Worm (Caenorhabditis elegans) whole organism, L3 larva: Measurements from ENCODE around the gene srsx-25.

ENCODE experiments used
- R02D3.7 ChIP-seq: fragments of 150-350 bp; optimal IDR thresholded peaks from 2 replicates; lab custom pipeline; 2014; ENCODE audit warnings: missing biosample characterization, missing genetic modification characterization
- aly-2 ChIP-seq: fragments of 150-350 bp; optimal IDR thresholded peaks from 2 replicates; lab custom pipeline; 2014; ENCODE audit warnings: missing biosample characterization, missing genetic modification characterization
- ceh-28 ChIP-seq: fragments of 150-350 bp; optimal IDR thresholded peaks from 2 replicates; lab custom pipeline; 2014; ENCODE audit warnings: missing biosample characterization, missing genetic modification reagents, missing genetic modification characterization
- ceh-9 ChIP-seq: sonication (generic microtip); optimal IDR thresholded peaks from 2 replicates; lab custom pipeline; 2018; ENCODE audit warnings: missing biosample characterization, missing genetic modification characterization
- egl-27 ChIP-seq: sonication (generic microtip); optimal IDR thresholded peaks from 4 replicates; lab custom pipeline; 2017; ENCODE audit warnings: missing biosample characterization, missing genetic modification reagents, missing genetic modification characterization
- elt-1 ChIP-seq: fragments of 150-350 bp; optimal IDR thresholded peaks from 2 replicates; lab custom pipeline; 2014; ENCODE audit warnings: missing biosample characterization, missing genetic modification characterization
- elt-2 ChIP-seq: sonication (generic microtip); optimal IDR thresholded peaks from 2 replicates; lab custom pipeline; 2016; ENCODE audit warnings: missing genetic modification reagents, mild to moderate bottlenecking, missing genetic modification characterization, missing compliant biosample characterization
- elt-3 ChIP-seq, 3 experiments: fragments of 150-350 bp in 1 of 3; sonication (generic microtip) in 2 of 3; optimal IDR thresholded peaks; 2 replicates in 2 of 3; 4 replicates in 1 of 3; lab custom pipeline; 2014 to 2017; ENCODE audit warnings: missing biosample characterization in 3 of 3, missing genetic modification characterization in 3 of 3
- eor-1 ChIP-seq, 2 experiments: fragments of 150-350 bp; optimal IDR thresholded peaks; 2 replicates each; lab custom pipeline; 2014 to 2018; ENCODE audit warnings: missing biosample characterization in 2 of 2, missing genetic modification characterization in 2 of 2
- fkh-10 ChIP-seq: sonication (generic microtip); optimal IDR thresholded peaks from 2 replicates; lab custom pipeline; 2017; ENCODE audit warnings: missing biosample characterization, missing genetic modification reagents, missing genetic modification characterization
- fkh-2 ChIP-seq: fragments of 150-350 bp; optimal IDR thresholded peaks from 2 replicates; lab custom pipeline; 2014; ENCODE audit warnings: missing biosample characterization, missing genetic modification reagents, missing genetic modification characterization
- fos-1 ChIP-seq: fragments of 150-350 bp; optimal IDR thresholded peaks from 2 replicates; lab custom pipeline; 2014; ENCODE audit warnings: missing biosample characterization, missing genetic modification characterization
- hmg-11 ChIP-seq: sonication (generic microtip); optimal IDR thresholded peaks from 2 replicates; lab custom pipeline; 2016; ENCODE audit warnings: missing genetic modification characterization, missing compliant biosample characterization
- jun-1 ChIP-seq: fragments of 150-350 bp; optimal IDR thresholded peaks from 2 replicates; lab custom pipeline; 2014; ENCODE audit warnings: missing biosample characterization, missing genetic modification reagents, missing genetic modification characterization
- lin-15B ChIP-seq: fragments of 150-350 bp; optimal IDR thresholded peaks from 2 replicates; lab custom pipeline; 2014; ENCODE audit warnings: missing biosample characterization, missing genetic modification characterization
- lin-39 ChIP-seq: fragments of 150-350 bp; optimal IDR thresholded peaks from 2 replicates; lab custom pipeline; 2018; ENCODE audit warnings: missing biosample characterization, missing genetic modification reagents, missing genetic modification characterization
- lsy-12 ChIP-seq: sonication (generic microtip); optimal IDR thresholded peaks from 2 replicates; lab custom pipeline; 2016; ENCODE audit warnings: mild to moderate bottlenecking, missing genetic modification characterization, missing compliant biosample characterization
- mdl-1 ChIP-seq: fragments of 150-350 bp; optimal IDR thresholded peaks from 2 replicates; lab custom pipeline; 2014; ENCODE audit warnings: missing biosample characterization, missing genetic modification characterization
- nfya-1 ChIP-seq: sonication (generic microtip); optimal IDR thresholded peaks from 2 replicates; lab custom pipeline; 2017; ENCODE audit warnings: missing genetic modification characterization, mild to moderate bottlenecking, missing compliant biosample characterization, antibody characterized with exemption, moderate library complexity; ENCODE audit not compliant: insufficient read depth
- nhr-11 ChIP-seq: fragments of 150-350 bp; optimal IDR thresholded peaks from 2 replicates; lab custom pipeline; 2014; ENCODE audit warnings: missing biosample characterization, missing genetic modification characterization
- nhr-12 ChIP-seq: fragments of 150-350 bp; optimal IDR thresholded peaks from 2 replicates; lab custom pipeline; 2014; ENCODE audit warnings: missing biosample characterization, missing genetic modification characterization
- nhr-25 ChIP-seq: sonication (generic microtip); optimal IDR thresholded peaks from 2 replicates; lab custom pipeline; 2017; ENCODE audit warnings: missing biosample characterization, missing genetic modification characterization
- nhr-76 ChIP-seq: fragments of 150-350 bp; sonication (generic microtip); optimal IDR thresholded peaks from 5 replicates; lab custom pipeline; 2014; ENCODE audit warnings: missing biosample characterization, missing genetic modification characterization
- pha-4 ChIP-seq: fragments of 150-350 bp; optimal IDR thresholded peaks from 2 replicates; lab custom pipeline; 2014; ENCODE audit warnings: missing biosample characterization, missing genetic modification reagents, missing genetic modification characterization
- pqm-1 ChIP-seq: fragments of 150-350 bp; optimal IDR thresholded peaks from 2 replicates; lab custom pipeline; 2017; ENCODE audit warnings: missing biosample characterization, missing genetic modification characterization, inconsistent platforms
- skn-1 ChIP-seq: fragments of 150-350 bp; optimal IDR thresholded peaks from 2 replicates; lab custom pipeline; 2014; ENCODE audit warnings: missing biosample characterization, missing genetic modification characterization
- tbx-2 ChIP-seq: sonication (generic microtip); optimal IDR thresholded peaks from 2 replicates; lab custom pipeline; 2016; ENCODE audit warnings: mild to moderate bottlenecking, missing genetic modification characterization, missing compliant biosample characterization
- unc-62 ChIP-seq: fragments of 150-350 bp; sonication (generic microtip); optimal IDR thresholded peaks from 4 replicates; lab custom pipeline; 2014; ENCODE audit warnings: missing biosample characterization, missing genetic modification reagents, missing genetic modification characterization
- zag-1 ChIP-seq: fragments of 150-350 bp; optimal IDR thresholded peaks from 2 replicates; lab custom pipeline; 2014; ENCODE audit warnings: missing biosample characterization, missing genetic modification characterization
- ztf-11 ChIP-seq: fragments of 150-350 bp; optimal IDR thresholded peaks from 2 replicates; lab custom pipeline; 2014; ENCODE audit warnings: missing biosample characterization, missing genetic modification characterization
- ztf-4 ChIP-seq: fragments of 150-350 bp; optimal IDR thresholded peaks from 2 replicates; lab custom pipeline; 2014; ENCODE audit warnings: missing biosample characterization, missing genetic modification characterization

srsx-25 gene

DNA sequence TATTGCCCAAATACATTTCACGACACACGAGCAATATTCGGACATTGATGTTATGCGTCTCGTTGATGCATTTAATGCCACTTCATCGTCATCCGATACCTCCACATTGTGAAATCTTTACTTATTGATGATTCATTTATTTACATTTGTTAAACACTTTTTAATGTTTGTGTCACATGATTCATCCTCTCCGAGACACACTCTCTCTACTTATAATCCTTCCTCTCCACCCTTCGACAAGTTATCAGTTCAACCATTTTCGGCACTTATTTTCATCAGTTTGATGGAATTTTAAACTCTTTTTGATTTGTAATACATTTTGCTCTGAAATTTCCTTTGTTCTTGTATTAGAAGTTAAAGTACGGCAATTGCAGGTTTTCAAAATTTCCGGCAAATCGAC is 18.9 kb upstream of the srsx-25 start:
- TF ChIP-seq R02D3.7, result no peak
- TF ChIP-seq pqm-1, result peak; percentile 64
- peak; percentile 85 for TF ChIP-seq jun-1 (tag; lab: Kevin White, UChicago)
- peak; percentile 66 for TF ChIP-seq elt-2 (tag; lab: Kevin White, UChicago)
- TF ChIP-seq hmg-11 (tag; lab: Kevin White, UChicago), result no peak
- peak; percentile 36 for TF ChIP-seq fos-1
- no peak for TF ChIP-seq nhr-12
- TF ChIP-seq pha-4 (tag; lab: Kevin White, UChicago), result peak; percentile 99

DNA sequence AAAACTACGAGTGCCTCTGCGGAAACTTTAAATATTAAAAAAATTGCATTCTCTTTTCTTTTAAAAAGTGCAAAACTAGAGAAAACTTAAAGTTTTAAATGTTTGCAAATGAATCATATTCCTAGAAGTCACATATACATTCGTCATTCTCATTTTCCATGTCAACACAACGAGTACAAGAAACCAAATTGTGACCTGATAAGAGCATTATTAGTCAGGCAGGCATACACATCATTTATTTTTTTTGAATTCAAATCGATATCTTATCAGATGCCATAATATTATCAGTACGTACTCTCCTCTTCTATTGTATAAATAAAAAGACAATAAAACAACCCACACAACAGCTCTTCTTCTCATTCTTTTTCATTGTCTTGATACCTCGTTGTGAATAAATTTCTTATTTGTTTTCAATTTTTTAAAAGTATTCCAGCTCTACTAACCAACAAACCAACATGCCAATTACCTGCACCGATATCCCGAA is 17.7 kb upstream of the srsx-25 start, which contains the start of gene W02A2.9:
Gene W02A2.9 (plus strand): TSS at position 434 of the 484 bp plus-strand sequence.
- peak; percentile 89 for TF ChIP-seq elt-2 (tag; lab: Kevin White, UChicago)
- no peak for TF ChIP-seq zag-1 (tag; lab: Kevin White, UChicago)
- TF ChIP-seq nfya-1 (tag; lab: Kevin White, UChicago), result no peak
- TF ChIP-seq skn-1 (tag; lab: Kevin White, UChicago), result no peak
- peak; percentile 60 for TF ChIP-seq jun-1 (tag; lab: Kevin White, UChicago)
- peak; percentile 99 for TF ChIP-seq pqm-1
- peak; percentile 87 for TF ChIP-seq pha-4 (tag; lab: Kevin White, UChicago)

DNA sequence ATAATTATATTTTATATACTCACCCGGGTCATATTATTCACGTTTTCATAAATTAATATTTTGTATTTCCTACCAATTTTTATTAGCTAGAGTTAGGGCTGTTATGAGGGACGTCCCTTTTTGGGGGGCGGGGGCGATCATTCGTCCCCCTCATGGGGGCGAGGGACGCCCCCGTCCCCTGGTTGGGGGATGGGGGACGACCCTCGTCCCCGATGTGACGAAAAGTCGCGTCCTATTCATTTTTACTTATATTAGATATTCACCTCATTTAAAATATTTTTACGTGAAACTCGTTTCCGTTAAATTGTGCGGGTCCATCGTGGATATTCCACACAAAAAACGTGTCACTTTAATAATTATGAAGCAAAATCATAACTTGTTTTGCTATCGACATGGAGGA is 16.4 kb upstream of the srsx-25 start, which contains the start of gene W02A2.12:
Gene W02A2.12 (minus strand): TSS at position 240 of the 400 bp plus-strand sequence.
- no peak for TF ChIP-seq pqm-1
- TF ChIP-seq unc-62, result no peak
- TF ChIP-seq ceh-28, result no peak

DNA sequence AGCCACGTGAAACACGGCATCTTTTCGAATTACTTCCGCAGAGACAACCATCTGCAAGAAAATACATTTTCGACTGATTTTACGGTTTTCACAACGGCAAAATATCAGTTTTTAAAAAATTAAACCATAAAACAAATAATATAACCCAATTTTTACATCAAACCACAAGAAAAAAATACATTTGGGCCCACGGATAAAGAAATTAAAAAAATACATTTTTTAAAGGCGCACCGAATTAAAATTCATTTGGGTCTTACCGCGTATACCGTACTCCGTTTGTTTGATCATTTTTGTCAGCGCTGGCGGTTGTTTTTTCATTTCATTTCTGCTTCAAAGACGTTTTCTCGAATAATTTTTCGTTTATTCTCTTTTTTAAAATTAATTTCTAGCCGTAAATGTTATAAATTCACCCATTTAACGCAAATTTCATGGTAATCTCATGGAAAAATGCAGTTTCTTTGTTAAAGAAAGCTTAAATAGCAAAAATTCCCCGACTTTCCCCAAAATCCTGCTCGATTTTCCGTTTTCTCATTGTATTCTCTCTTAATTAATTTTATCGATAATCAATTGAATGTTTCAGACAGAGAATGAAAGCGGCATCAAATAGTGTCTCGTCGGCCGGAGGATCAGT is 11.7 kb upstream of the srsx-25 start, which contains the start of the genes rec-8 and mex-5:
Gene rec-8 (minus strand): TSS at position 51 of the 631 bp plus-strand sequence.
Gene mex-5 (plus strand): TSS at position 581 of the 631 bp plus-strand sequence.
- TF ChIP-seq elt-1 (tag; lab: Kevin White, UChicago), result peak; percentile 80
- TF ChIP-seq ztf-4, result no peak

DNA sequence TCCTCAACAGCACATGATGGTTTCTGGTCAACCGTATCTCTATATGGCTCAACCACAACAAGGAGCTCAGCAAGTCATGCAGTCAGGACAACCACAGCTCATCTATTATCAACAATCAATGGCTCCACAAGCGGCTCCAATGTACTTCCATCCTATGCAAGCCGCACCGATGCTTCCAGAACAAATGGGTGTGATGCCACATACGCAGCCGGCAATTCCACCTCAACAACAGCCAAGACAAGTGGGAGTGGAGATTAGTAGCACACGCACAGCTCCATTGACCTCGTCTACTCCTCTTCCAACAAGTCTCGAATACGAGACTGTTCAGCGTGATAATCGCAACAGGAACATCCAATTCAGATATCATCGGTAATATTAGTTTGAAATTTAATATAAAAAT is 10.9 kb upstream of the srsx-25 start:
- TF ChIP-seq tbx-2 (tag; lab: Kevin White, UChicago) (no peak), jun-1 (tag; lab: Kevin White, UChicago) (no peak), nhr-25 (no peak), ztf-11 (tag; lab: Kevin White, UChicago) (no peak), ceh-28 (no peak), fkh-2 (tag; lab: Kevin White, UChicago) (no peak), nhr-12 (no peak), lsy-12 (tag; lab: Kevin White, UChicago) (no peak), unc-62 (no peak), mdl-1 (no peak), nhr-11 (tag; lab: Kevin White, UChicago) (no peak), ztf-4 (no peak), fkh-10 (no peak), elt-3 (tag; optimal IDR thresholded peaks at IDR 0.05; lab: Kevin White, UChicago) (no peak), aly-2 (tag; lab: Kevin White, UChicago) (no peak), egl-27 (tag; lab: Kevin White, UChicago) (no peak), eor-1 (tag; optimal IDR thresholded peaks at IDR 0.05; lab: Kevin White, UChicago) (no peak), lin-15B (tag; lab: Kevin White, UChicago) (no peak)

DNA sequence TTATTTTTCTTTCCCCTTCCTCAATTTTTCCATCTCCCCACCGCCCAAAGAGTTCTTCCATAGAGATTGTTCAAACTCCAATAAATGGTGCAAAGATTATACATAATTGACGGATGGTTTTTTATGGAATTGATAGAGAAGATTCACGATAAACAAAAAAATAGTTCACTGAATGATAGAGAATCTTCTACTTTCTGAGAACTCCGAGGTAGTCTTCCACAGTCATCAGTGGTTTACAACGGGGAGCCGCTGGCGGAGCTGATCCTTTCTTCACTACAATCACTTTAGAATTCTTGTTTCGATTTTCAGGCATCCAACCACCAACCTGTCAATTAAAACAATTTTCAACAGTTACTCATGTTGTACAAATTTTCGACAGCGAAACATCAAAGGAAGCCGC is 9.0 kb upstream of the srsx-25 start:
- TF ChIP-seq ztf-4 (no peak), eor-1 (tag; optimal IDR thresholded peaks at IDR 0.05; lab: Kevin White, UChicago) (no peak), elt-2 (tag; lab: Kevin White, UChicago) (no peak), jun-1 (tag; lab: Kevin White, UChicago) (no peak), lsy-12 (tag; lab: Kevin White, UChicago) (no peak), zag-1 (tag; lab: Kevin White, UChicago) (no peak), nhr-76 (tag; lab: Kevin White, UChicago) (no peak), pqm-1 (no peak), mdl-1 (no peak), lin-39 (tag; lab: Kevin White, UChicago) (no peak), ztf-11 (tag; lab: Kevin White, UChicago) (no peak), aly-2 (tag; lab: Kevin White, UChicago) (no peak), nfya-1 (tag; lab: Kevin White, UChicago) (no peak), skn-1 (tag; lab: Kevin White, UChicago) (no peak), ceh-9 (tag; lab: Kevin White, UChicago) (no peak), fkh-10 (no peak)
